Worm (Caenorhabditis elegans): ENCODE results near the gene K07F5.8.
"Not testable (repeated sequence)": the region's sequence is repeated elsewhere in the genome, so short reads cannot be mapped to it uniquely, and the experiment has no call there.

The K07F5.8 gene

ce11 chrIV:9842071-9842470 lies 7.5 kb downstream of the K07F5.8 start, which contains the start of gene K07F5.17 (continued):
- no peak for TF ChIP-seq ceh-82 (tag; optimal IDR thresholded peaks at IDR 0.05)
- no peak for TF ChIP-seq daf-8 (GFP tag; IDR thresholded peaks at IDR 0.05)

- TF ChIP-seq F37D6.2 (tag; optimal IDR thresholded peaks at IDR 0.05): no peak
- TF ChIP-seq dmd-8 (GFP tag; IDR thresholded peaks at IDR 0.05): 0 out of 2 replicates have a peak, but pooled peaks have one; percentile 35
Observed at ce11 chrIV:9840984-9841590, 8.4 kb downstream of the K07F5.8 start, which contains the start of the genes kin-24 and msp-56. TSS of gene kin-24 (minus strand) at chrIV:9841084. TSS of gene msp-56 (plus strand) at chrIV:9841540.

- TF ChIP-seq ctbp-1 (GFP tag; IDR thresholded peaks at IDR 0.05); T20F7.1 (GFP tag; optimal IDR thresholded peaks at IDR 0.05); fkh-10 (GFP tag; optimal IDR thresholded peaks at IDR 0.05): not testable (repeated sequence)
Observed at ce11 chrIV:9837349-9837748, 12.2 kb downstream of the K07F5.8 start, which contains the start of gene msp-10. TSS of gene msp-10 (plus strand) at chrIV:9837649.

ce11 chrIV:9836317-9836716 lies 13.2 kb downstream of the K07F5.8 start, which contains the start of gene msp-81:
TSS of gene msp-81 (minus strand) at chrIV:9836417.
- TF ChIP-seq spr-3 (GFP tag; optimal IDR thresholded peaks at IDR 0.05): no peak
- TF ChIP-seq tag-97 (GFP tag; IDR thresholded peaks at IDR 0.05): no peak
- TF ChIP-seq arid-1 (GFP tag; conservative IDR thresholded peaks at IDR 0.05): no peak
- no peak for TF ChIP-seq pha-4 (GFP tag; IDR thresholded peaks at IDR 0.05)
- no peak for TF ChIP-seq pha-4 (tag; optimal IDR thresholded peaks at IDR 0.05)
- no peak for TF ChIP-seq nhr-11 (tag; optimal IDR thresholded peaks at IDR 0.05)
- no peak for TF ChIP-seq fkh-10 (GFP tag; optimal IDR thresholded peaks at IDR 0.05)
- TF ChIP-seq zfp-3 (GFP tag; conservative IDR thresholded peaks at IDR 0.05): no peak
- no peak for TF ChIP-seq R02D3.7 (tag; optimal IDR thresholded peaks at IDR 0.05)
- TF ChIP-seq ama-1 (optimal IDR thresholded peaks at IDR 0.05): no peak
- no peak for TF ChIP-seq dve-1 (tag; optimal IDR thresholded peaks at IDR 0.05; ENCODE audit: insufficient read depth)
- no peak for TF ChIP-seq cey-2 (tag; optimal IDR thresholded peaks at IDR 0.05; ENCODE audit: borderline replicate concordance, insufficient read depth)
- no peak for TF ChIP-seq dmd-6 (GFP tag; IDR thresholded peaks at IDR 0.05)
- TF ChIP-seq daf-16 (GFP tag; optimal IDR thresholded peaks at IDR 0.05): no peak
- no peak for TF ChIP-seq daf-16 (tag; optimal IDR thresholded peaks at IDR 0.05)
- no peak for TF ChIP-seq snpc-4 (tag; optimal IDR thresholded peaks at IDR 0.05)
- TF ChIP-seq fos-1 (tag; optimal IDR thresholded peaks at IDR 0.05): no peak

ce11 chrIV:9833337-9833736 lies 16.2 kb downstream of the K07F5.8 start:
- TF ChIP-seq aha-1 (tag) (peak; percentile 95), hlh-11 (tag; optimal IDR thresholded peaks at IDR 0.05) (no peak), lin-1 (GFP tag; IDR thresholded peaks at IDR 0.05) (no peak)

ce11 chrIV:9832586-9832985 lies 16.9 kb downstream of the K07F5.8 start, which contains the start of gene kin-21:
TSS of gene kin-21 (plus strand) at chrIV:9832886.
- no peak for TF ChIP-seq pqm-1 (tag; optimal IDR thresholded peaks at IDR 0.05)
- no peak for TF ChIP-seq nhr-102 (tag; optimal IDR thresholded peaks at IDR 0.05)
- no peak for TF ChIP-seq jun-1 (tag; optimal IDR thresholded peaks at IDR 0.05)
- no peak for TF ChIP-seq ceh-62 (tag; optimal IDR thresholded peaks at IDR 0.05)
- TF ChIP-seq ZK337.2 (GFP tag; IDR thresholded peaks at IDR 0.05): no peak
- TF ChIP-seq fos-1 (tag; optimal IDR thresholded peaks at IDR 0.05): no peak
- no peak for TF ChIP-seq mdt-29 (GFP tag; IDR thresholded peaks at IDR 0.05)
- TF ChIP-seq daf-8 (GFP tag; IDR thresholded peaks at IDR 0.05): no peak
- no peak for TF ChIP-seq zag-1 (tag; optimal IDR thresholded peaks at IDR 0.05)
- TF ChIP-seq rbr-2 (tag; optimal IDR thresholded peaks at IDR 0.05): no peak
